Worm (Caenorhabditis elegans) whole organism, young adult: ENCODE measurements around the gene lgc-45.
"Not testable (repeated sequence)": the region's sequence is repeated elsewhere in the genome, so short reads cannot be mapped to it uniquely, and the experiment has no call there.

ENCODE experiments used
- ama-1 ChIP-seq, 3 experiments: fragments of 150-350 bp in 1 of 3; sonication (generic microtip) in 2 of 3; optimal IDR thresholded peaks; 2 replicates each; lab custom pipeline; 2014 to 2018; ENCODE audit warnings: missing biosample characterization in 2 of 3, missing genetic modification characterization in 2 of 3, missing genetic modification reagents in 2 of 3
- unc-62 ChIP-seq: fragments of 150-350 bp; optimal IDR thresholded peaks from 2 replicates; lab custom pipeline; 2014; ENCODE audit warnings: missing biosample characterization, missing genetic modification reagents, missing genetic modification characterization

DNA sequence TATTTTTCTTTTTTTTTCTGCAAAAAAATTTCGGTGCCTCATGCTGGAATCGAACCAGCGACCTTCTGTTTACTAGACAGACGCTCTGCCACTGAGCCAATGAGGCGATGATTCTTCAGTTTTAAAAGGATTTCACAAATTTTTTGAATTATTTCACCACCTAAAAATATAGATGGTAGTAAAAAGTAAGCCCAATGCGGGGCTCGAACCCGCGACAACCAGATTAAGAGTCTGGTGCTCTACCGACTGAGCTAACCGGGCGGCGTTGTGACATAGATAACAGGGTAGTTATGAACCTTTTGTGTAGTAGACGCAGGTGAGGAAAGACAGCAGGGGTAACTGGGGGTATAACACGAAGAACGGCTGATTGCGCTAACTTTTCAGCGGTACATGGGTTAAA lies 10.3 kb downstream of the lgc-45 start:
- not testable (repeated sequence) for TF ChIP-seq ama-1 (optimal IDR thresholded peaks at IDR 0.05; lab: Kevin White, UChicago); unc-62
- peak; percentile 69 for TF ChIP-seq ama-1 (GFP tag; optimal IDR thresholded peaks at IDR 0.05; lab: Kevin White, UChicago)
